Worm (Caenorhabditis elegans) whole organism, midembryonic: Measurements from ENCODE around the gene str-71.

Source experiments
- cog-1 ChIP-seq: sonication (generic microtip); optimal IDR thresholded peaks from 2 replicates; lab custom pipeline; 2016; ENCODE audit warnings: missing genetic modification characterization, missing compliant biosample characterization
- flt-1 ChIP-seq: fragments of 200-800 bp; sonication (Bioruptor generic); IDR thresholded peaks from 2 replicates; pipeline ENCODE4 v1.3.6; 2022; ENCODE audit warnings: missing genetic modification characterization, missing compliant biosample characterization
- klf-2 ChIP-seq: fragments of 200-800 bp; sonication (Bioruptor generic); conservative IDR thresholded peaks from 2 replicates; pipeline ENCODE4 v1.3.6; 2022; ENCODE audit warnings: missing genetic modification reagents, missing genetic modification characterization, missing compliant biosample characterization
- med-1 ChIP-seq: sonication (generic microtip); optimal IDR thresholded peaks from 2 replicates; lab custom pipeline; 2017; ENCODE audit warnings: missing genetic modification characterization, mild to moderate bottlenecking, missing compliant biosample characterization, antibody characterized with exemption, missing genetic modification reagents; ENCODE audit not compliant: insufficient read depth
- ref-1 ChIP-seq: fragments of 200-800 bp; sonication (Bioruptor generic); conservative IDR thresholded peaks from 2 replicates; pipeline ENCODE4 v1.3.6; 2022; ENCODE audit warnings: missing genetic modification reagents, missing genetic modification characterization, missing compliant biosample characterization
- tab-1 ChIP-seq: fragments of 200-800 bp; sonication (Bioruptor generic); IDR thresholded peaks from 2 replicates; pipeline ENCODE4 v1.3.6; 2022; ENCODE audit warnings: missing genetic modification characterization, missing compliant biosample characterization
- ztf-23 ChIP-seq: fragments of 200-800 bp; sonication (Bioruptor generic); IDR thresholded peaks from 2 replicates; pipeline ENCODE4 v1.3.6; 2022; ENCODE audit warnings: missing genetic modification reagents, missing genetic modification characterization, missing compliant biosample characterization
- ztf-29 ChIP-seq: fragments of 200-800 bp; sonication (Bioruptor generic); IDR thresholded peaks from 2 replicates; pipeline ENCODE4 v1.3.6; 2022; ENCODE audit warnings: missing genetic modification reagents, missing genetic modification characterization, missing compliant biosample characterization

- TF ChIP-seq flt-1 (GFP tag; lab: Robert Waterston, UW): no peak
- no peak for TF ChIP-seq ref-1 (GFP tag; lab: Robert Waterston, UW)
- no peak for TF ChIP-seq med-1 (GFP tag; lab: Kevin White, UChicago)
- TF ChIP-seq tab-1 (GFP tag; lab: Robert Waterston, UW): no peak
- no peak for TF ChIP-seq klf-2 (GFP tag; lab: Robert Waterston, UW)
- TF ChIP-seq ztf-29: no peak
- TF ChIP-seq ztf-23: no peak
- TF ChIP-seq cog-1 (tag; lab: Kevin White, UChicago): no peak
These were observed 41.2 kb downstream of the str-71 start, which contains the start of gene T06E6.10 for ce11 chrV:15417822-15418221.
